Worm (Caenorhabditis elegans) whole organism, young adult: ENCODE results near the gene Y55D5A.4.

ENCODE experiments used
- B0035.1 ChIP-seq: sonication (generic microtip); optimal IDR thresholded peaks from 2 replicates; lab custom pipeline; 2016; ENCODE audit warnings: missing genetic modification characterization, mild to moderate bottlenecking, missing compliant biosample characterization, missing genotype, missing genetic modification reagents
- D2030.7 ChIP-seq: fragments of 200-800 bp; sonication (Bioruptor generic); IDR thresholded peaks from 2 replicates; pipeline ENCODE4 v1.3.6; 2022; ENCODE audit warnings: missing genetic modification reagents, missing genetic modification characterization, missing compliant biosample characterization
- F22D6.2 ChIP-seq: sonication (generic microtip); optimal IDR thresholded peaks from 2 replicates; lab custom pipeline; 2016; ENCODE audit warnings: mild to moderate bottlenecking, missing genetic modification characterization, missing compliant biosample characterization
- F23B12.7 ChIP-seq: sonication (generic microtip); optimal IDR thresholded peaks from 2 replicates; lab custom pipeline; 2017; ENCODE audit warnings: missing genetic modification characterization, mild to moderate bottlenecking, missing compliant biosample characterization, antibody characterized with exemption, moderate library complexity; ENCODE audit not compliant: insufficient read depth
- F33H1.4 ChIP-seq: fragments of 200-800 bp; sonication (Bioruptor generic); IDR thresholded peaks from 2 replicates; pipeline ENCODE4 v1.3.6; 2022; ENCODE audit warnings: missing genetic modification reagents, missing genetic modification characterization, missing compliant biosample characterization
- F57A8.1 ChIP-seq: fragments of 200-800 bp; sonication (Bioruptor generic); optimal IDR thresholded peaks from 2 replicates; lab custom pipeline; 2018; ENCODE audit warnings: mild to moderate bottlenecking, missing genetic modification characterization, moderate library complexity, missing compliant biosample characterization
- K12H6.12 ChIP-seq: fragments of 200-800 bp; sonication (Bioruptor generic); optimal IDR thresholded peaks from 2 replicates; lab custom pipeline; 2018; ENCODE audit warnings: mild to moderate bottlenecking, missing genetic modification characterization, missing compliant biosample characterization
- Y53F4B.3 ChIP-seq: fragments of 200-800 bp; sonication (Bioruptor generic); IDR thresholded peaks from 2 replicates; pipeline ENCODE4 v1.3.6; 2022; ENCODE audit warnings: missing genetic modification reagents, missing genetic modification characterization, missing compliant biosample characterization
- ama-1 ChIP-seq, 3 experiments: fragments of 150-350 bp in 1 of 3; sonication (generic microtip) in 2 of 3; optimal IDR thresholded peaks; 2 replicates each; lab custom pipeline; 2014 to 2018; ENCODE audit warnings: missing biosample characterization in 2 of 3, missing genetic modification characterization in 2 of 3, missing genetic modification reagents in 2 of 3
- aptf-2 ChIP-seq: fragments of 200-800 bp; sonication (Bioruptor generic); conservative IDR thresholded peaks from 2 replicates; pipeline ENCODE4 v1.3.6; 2022; ENCODE audit warnings: missing genetic modification reagents, missing genetic modification characterization, missing compliant biosample characterization
- aptf-3 ChIP-seq: fragments of 200-800 bp; sonication (Bioruptor generic); IDR thresholded peaks from 2 replicates; pipeline ENCODE4 v1.3.6; 2022; ENCODE audit warnings: missing genetic modification characterization, missing compliant biosample characterization
- attf-5 ChIP-seq: fragments of 200-800 bp; sonication (Bioruptor generic); optimal IDR thresholded peaks from 2 replicates; lab custom pipeline; 2018; ENCODE audit warnings: mild to moderate bottlenecking, missing genetic modification characterization, missing compliant biosample characterization
- cebp-1 ChIP-seq, 2 experiments: fragments of 200-800 bp in 1 of 2; sonication (Bioruptor generic) in 1 of 2; sonication (generic microtip) in 1 of 2; IDR thresholded peaks in 1 of 2; optimal IDR thresholded peaks in 1 of 2; 2 replicates each; pipeline versions ENCODE4 v1.3.6 to Lab custom; 2017 to 2022; ENCODE audit warnings: missing compliant biosample characterization in 2 of 2, missing genetic modification characterization in 2 of 2, mild to moderate bottlenecking in 1 of 2, missing genetic modification reagents in 1 of 2, moderate library complexity in 1 of 2
- ceh-100 ChIP-seq: fragments of 200-800 bp; sonication (Bioruptor generic); IDR thresholded peaks from 2 replicates; pipeline ENCODE4 v1.3.6; 2022; ENCODE audit warnings: missing genetic modification reagents, missing genetic modification characterization, missing compliant biosample characterization
- ceh-40 ChIP-seq: fragments of 200-800 bp; sonication (Bioruptor generic); IDR thresholded peaks from 2 replicates; pipeline ENCODE4 v1.3.6; 2022; ENCODE audit warnings: missing genetic modification characterization, missing compliant biosample characterization
- ceh-79 ChIP-seq: sonication (generic microtip); optimal IDR thresholded peaks from 2 replicates; lab custom pipeline; 2017; ENCODE audit warnings: mild to moderate bottlenecking, missing genetic modification characterization, missing compliant biosample characterization
- ceh-91 ChIP-seq: fragments of 200-800 bp; sonication (Bioruptor generic); IDR thresholded peaks from 2 replicates; pipeline ENCODE4 v1.3.6; 2022; ENCODE audit warnings: missing genetic modification reagents, missing genetic modification characterization, missing compliant biosample characterization
- chd-7 ChIP-seq: sonication (generic microtip); optimal IDR thresholded peaks from 2 replicates; lab custom pipeline; 2016; ENCODE audit warnings: mild to moderate bottlenecking, missing genetic modification characterization, moderate library complexity, missing compliant biosample characterization
- dox-1 ChIP-seq: fragments of 200-800 bp; sonication (Bioruptor generic); IDR thresholded peaks from 2 replicates; pipeline ENCODE4 v1.3.6; 2022; ENCODE audit warnings: missing genetic modification reagents, missing genetic modification characterization, missing compliant biosample characterization
- dpff-1 ChIP-seq: sonication (generic microtip); optimal IDR thresholded peaks from 2 replicates; lab custom pipeline; 2017; ENCODE audit warnings: mild to moderate bottlenecking, missing genetic modification characterization, missing compliant biosample characterization
- efl-1 ChIP-seq: fragments of 150-350 bp; optimal IDR thresholded peaks from 2 replicates; lab custom pipeline; 2014; ENCODE audit warnings: missing biosample characterization, missing genetic modification reagents, missing genetic modification characterization
- egl-18 ChIP-seq: fragments of 200-800 bp; sonication (Bioruptor generic); IDR thresholded peaks from 2 replicates; pipeline ENCODE4 v1.3.6; 2022; ENCODE audit warnings: missing genetic modification reagents, missing genetic modification characterization, missing compliant biosample characterization
- egl-44 ChIP-seq: fragments of 200-800 bp; sonication (Bioruptor generic); IDR thresholded peaks from 2 replicates; pipeline ENCODE4 v1.3.6; 2022; ENCODE audit warnings: missing genetic modification reagents, missing genetic modification characterization, missing compliant biosample characterization
- hmg-1.2 ChIP-seq: fragments of 200-800 bp; sonication (Bioruptor generic); IDR thresholded peaks from 2 replicates; pipeline ENCODE4 v1.3.6; 2022; ENCODE audit warnings: missing genetic modification reagents, missing genetic modification characterization, missing compliant biosample characterization
- let-526 ChIP-seq: fragments of 200-800 bp; sonication (Bioruptor generic); IDR thresholded peaks from 2 replicates; pipeline ENCODE4 v1.3.6; 2022; ENCODE audit warnings: missing genetic modification reagents, missing genetic modification characterization, missing compliant biosample characterization
- lin-26 ChIP-seq: fragments of 200-800 bp; sonication (Bioruptor generic); IDR thresholded peaks from 2 replicates; pipeline ENCODE4 v1.3.6; 2022; ENCODE audit warnings: missing genetic modification reagents, missing genetic modification characterization, missing compliant biosample characterization
- lin-40 ChIP-seq: sonication (generic microtip); optimal IDR thresholded peaks from 2 replicates; lab custom pipeline; 2016; ENCODE audit warnings: missing genetic modification characterization, mild to moderate bottlenecking, missing compliant biosample characterization, missing genotype, missing genetic modification reagents
- lin-54 ChIP-seq: fragments of 200-800 bp; sonication (Bioruptor generic); optimal IDR thresholded peaks from 2 replicates; lab custom pipeline; 2018; ENCODE audit warnings: mild to moderate bottlenecking, missing genetic modification characterization, missing compliant biosample characterization
- madf-6 ChIP-seq: fragments of 200-800 bp; sonication (Bioruptor generic); IDR thresholded peaks from 2 replicates; pipeline ENCODE4 v1.3.6; 2022; ENCODE audit warnings: missing genetic modification reagents, missing genetic modification characterization, missing compliant biosample characterization
- nhr-80 ChIP-seq: sonication (generic microtip); optimal IDR thresholded peaks from 2 replicates; lab custom pipeline; 2016; ENCODE audit warnings: missing genetic modification characterization, missing compliant biosample characterization
- nhr-90 ChIP-seq: sonication (generic microtip); optimal IDR thresholded peaks from 2 replicates; lab custom pipeline; 2016; ENCODE audit warnings: missing genotype, mild to moderate bottlenecking, missing genetic modification characterization, missing compliant biosample characterization
- pbrm-1 ChIP-seq: fragments of 200-800 bp; sonication (Bioruptor generic); IDR thresholded peaks from 2 replicates; pipeline ENCODE4 v1.3.6; 2022; ENCODE audit warnings: missing genetic modification reagents, missing genetic modification characterization, missing compliant biosample characterization
- somi-1 ChIP-seq: fragments of 200-800 bp; sonication (Bioruptor generic); optimal IDR thresholded peaks from 2 replicates; lab custom pipeline; 2018; ENCODE audit warnings: mild to moderate bottlenecking, missing genetic modification characterization, missing compliant biosample characterization
- tlf-1 ChIP-seq: fragments of 200-800 bp; sonication (Bioruptor generic); optimal IDR thresholded peaks from 2 replicates; lab custom pipeline; 2018; ENCODE audit warnings: mild to moderate bottlenecking, missing genetic modification characterization, missing compliant biosample characterization
- unc-62 ChIP-seq: fragments of 150-350 bp; optimal IDR thresholded peaks from 2 replicates; lab custom pipeline; 2014; ENCODE audit warnings: missing biosample characterization, missing genetic modification reagents, missing genetic modification characterization
- ztf-3 ChIP-seq: fragments of 200-800 bp; sonication (Bioruptor generic); optimal IDR thresholded peaks from 2 replicates; lab custom pipeline; 2018; ENCODE audit warnings: mild to moderate bottlenecking, missing genetic modification characterization, missing compliant biosample characterization

The Y55D5A.4 gene

ce11 chrIII:2946626-2947168 is 43.2 kb downstream of the Y55D5A.4 start, which contains the start of gene H05C05.1 (continued):
- TF ChIP-seq F57A8.1 (no peak), F23B12.7 (tag; lab: Kevin White, UChicago) (no peak), egl-18 (no peak), let-526 (GFP tag; lab: Robert Waterston, UW) (no peak), cebp-1 (GFP tag; IDR thresholded peaks at IDR 0.05; lab: Robert Waterston, UW) (no peak), cebp-1 (tag; optimal IDR thresholded peaks at IDR 0.05; lab: Kevin White, UChicago) (no peak), ceh-91 (GFP tag; lab: Robert Waterston, UW) (peak; percentile 78), ama-1 (optimal IDR thresholded peaks at IDR 0.05; lab: Kevin White, UChicago) (no peak), ama-1 (GFP tag; optimal IDR thresholded peaks at IDR 0.05; lab: Kevin White, UChicago) (no peak), tlf-1 (GFP tag; lab: Kevin White, UChicago) (peak; percentile 66), somi-1 (GFP tag; lab: Kevin White, UChicago) (no peak), hmg-1.2 (peak; percentile 35; the same call in 1 of the 2 replicates), lin-40 (tag; lab: Kevin White, UChicago) (no peak), chd-7 (tag; lab: Kevin White, UChicago) (no peak), ceh-79 (tag; lab: Kevin White, UChicago) (no peak), F33H1.4 (peak; percentile 98), aptf-3 (GFP tag; lab: Robert Waterston, UW) (no peak), D2030.7 (GFP tag; lab: Robert Waterston, UW) (peak; percentile 80), ztf-3 (GFP tag; lab: Kevin White, UChicago) (no peak), B0035.1 (tag; lab: Kevin White, UChicago) (no peak), unc-62 (GFP tag; lab: Kevin White, UChicago) (no peak), nhr-80 (tag; lab: Kevin White, UChicago) (no peak), dpff-1 (tag; lab: Kevin White, UChicago) (no peak), madf-6 (GFP tag; lab: Robert Waterston, UW) (peak; percentile 96), efl-1 (GFP tag; lab: Kevin White, UChicago) (peak; percentile 71), attf-5 (GFP tag; lab: Kevin White, UChicago) (no peak), ceh-40 (GFP tag; lab: Robert Waterston, UW) (no peak), lin-26 (GFP tag; lab: Robert Waterston, UW) (no peak), aptf-2 (GFP tag; lab: Robert Waterston, UW) (no peak), K12H6.12 (tag; lab: Kevin White, UChicago) (no peak)

ce11 chrIII:2946101-2946500 is 43.8 kb downstream of the Y55D5A.4 start, which contains the start of gene H05C05.4:
Gene H05C05.4, minus strand, starts transcription at chrIII:2946201.
- TF ChIP-seq lin-54 (no peak), egl-44 (GFP tag; lab: Robert Waterston, UW) (no peak), madf-6 (GFP tag; lab: Robert Waterston, UW) (0 out of 2 replicates have a peak, but pooled peaks have one; percentile 3)

- TF ChIP-seq Y53F4B.3 (GFP tag; lab: Robert Waterston, UW) (no peak), ceh-100 (GFP tag; lab: Robert Waterston, UW) (no peak), nhr-90 (tag; lab: Kevin White, UChicago) (no peak), pbrm-1 (GFP tag; lab: Robert Waterston, UW) (no peak), dox-1 (GFP tag; lab: Robert Waterston, UW) (no peak), F22D6.2 (tag; lab: Kevin White, UChicago) (no peak)
These were observed 45.9 kb downstream of the Y55D5A.4 start, which contains the start of gene R10F2.6 for ce11 chrIII:2943995-2944394. Gene R10F2.6, minus strand, starts transcription at chrIII:2944095.
